Worm (Caenorhabditis elegans) whole organism, L1 larva: Measurements from ENCODE around the gene srx-36.

ENCODE experiments used
- C04F5.9 ChIP-seq: sonication (generic microtip); optimal IDR thresholded peaks from 2 replicates; lab custom pipeline; 2016; ENCODE audit warnings: missing genetic modification characterization, missing compliant biosample characterization
- C34B4.2 ChIP-seq: sonication (generic microtip); optimal IDR thresholded peaks from 2 replicates; lab custom pipeline; 2017; ENCODE audit warnings: mild to moderate bottlenecking, missing genetic modification characterization, missing compliant biosample characterization
- aha-1 ChIP-seq: fragments of 150-350 bp; optimal IDR thresholded peaks from 2 replicates; lab custom pipeline; 2014; ENCODE audit warnings: missing biosample characterization, missing genetic modification characterization
- lsy-2 ChIP-seq, 2 experiments: fragments of 150-350 bp; optimal IDR thresholded peaks; 2 replicates each; lab custom pipeline; 2014; ENCODE audit warnings: missing biosample characterization in 2 of 2, missing genetic modification characterization in 2 of 2
- nhr-11 ChIP-seq: fragments of 150-350 bp; optimal IDR thresholded peaks from 2 replicates; lab custom pipeline; 2014; ENCODE audit warnings: missing biosample characterization, missing genetic modification characterization
- skn-1 ChIP-seq: fragments of 150-350 bp; optimal IDR thresholded peaks from 2 replicates; lab custom pipeline; 2014; ENCODE audit warnings: missing biosample characterization, missing genetic modification characterization
- snpc-4 ChIP-seq: fragments of 150-350 bp; optimal IDR thresholded peaks from 2 replicates; lab custom pipeline; 2014; ENCODE audit warnings: missing biosample characterization, missing genetic modification characterization

DNA sequence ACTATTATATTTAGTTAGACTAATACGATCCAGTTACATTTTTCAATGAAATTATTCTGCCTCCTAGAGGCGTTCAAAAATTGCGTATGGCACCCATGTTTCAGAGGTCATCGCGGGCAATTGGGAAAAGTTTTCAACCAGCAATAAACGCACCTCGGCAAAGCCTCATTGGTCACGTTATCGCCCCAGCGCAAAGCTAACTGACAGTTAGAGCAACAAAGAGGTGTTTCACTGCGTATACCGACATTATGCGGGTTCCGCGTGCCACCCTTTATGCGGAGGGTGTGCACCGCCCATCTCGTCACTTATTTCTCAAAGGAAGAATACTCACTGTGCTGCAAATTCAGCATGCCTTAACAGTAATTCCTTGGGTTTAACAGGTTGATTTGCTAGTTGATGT lies 11.8 kb upstream of the srx-36 start:
- no peak for TF ChIP-seq aha-1 (tag; lab: Kevin White, UChicago)
- no peak for TF ChIP-seq skn-1 (tag; lab: Kevin White, UChicago)
- TF ChIP-seq nhr-11 (tag; lab: Kevin White, UChicago), result no peak
- no peak for TF ChIP-seq C34B4.2 (tag; lab: Kevin White, UChicago)
- no peak for TF ChIP-seq C04F5.9
- no peak for TF ChIP-seq lsy-2 (tag; optimal IDR thresholded peaks at IDR 0.05; lab: Kevin White, UChicago)
- peak; percentile 83 for TF ChIP-seq snpc-4 (tag; lab: Kevin White, UChicago)
